Worm (Caenorhabditis elegans): ENCODE measurements around the gene ZK470.1.

The ZK470.1 gene

DNA sequence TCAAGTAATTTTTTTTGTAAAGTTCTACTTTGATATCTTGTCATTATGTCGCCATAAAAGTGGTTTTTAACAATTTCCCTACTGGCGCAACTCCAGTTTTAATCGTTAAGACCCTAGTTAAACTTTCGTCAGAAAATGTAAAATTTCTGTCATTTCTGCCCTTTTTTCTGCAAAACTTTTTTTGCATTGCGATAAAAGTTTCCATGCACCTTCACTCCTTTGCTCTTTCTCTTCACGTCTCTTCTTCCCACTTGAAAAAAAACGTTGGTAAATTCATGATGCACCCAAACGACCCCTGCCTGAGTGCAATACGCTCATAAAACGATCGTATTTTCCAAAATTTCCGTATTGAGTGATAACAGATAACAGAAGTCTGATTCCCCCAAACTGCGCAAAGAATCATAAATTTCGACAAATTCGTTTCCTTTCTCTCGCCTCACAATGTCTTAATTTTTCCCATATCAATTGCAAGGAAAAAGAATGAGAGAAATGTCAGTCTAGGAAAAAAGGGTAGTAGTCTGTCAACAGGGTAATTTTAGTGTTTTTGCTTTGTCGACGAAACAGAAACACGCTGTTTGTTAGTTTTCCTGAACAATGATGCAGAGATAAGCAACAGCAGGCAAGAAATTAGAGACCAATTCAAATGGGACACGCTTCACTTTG, 22.6 kb upstream of the ZK470.1 start (continued):
- no peak for TF ChIP-seq lir-3 (tag; optimal IDR thresholded peaks at IDR 0.05)
- no peak for TF ChIP-seq F44E2.7 (GFP tag; IDR thresholded peaks at IDR 0.05)
- TF ChIP-seq egl-27 (tag; optimal IDR thresholded peaks at IDR 0.05): no peak
- TF ChIP-seq Y5F2A.4 (GFP tag; optimal IDR thresholded peaks at IDR 0.05): no peak
- TF ChIP-seq mxl-2 (GFP tag; conservative IDR thresholded peaks at IDR 0.05): no peak
- no peak for TF ChIP-seq nhr-76 (tag; optimal IDR thresholded peaks at IDR 0.05)
- no peak for TF ChIP-seq nhr-6 (tag; optimal IDR thresholded peaks at IDR 0.05)
- TF ChIP-seq dve-1 (tag; optimal IDR thresholded peaks at IDR 0.05; ENCODE audit: insufficient read depth): peak; percentile 43
- TF ChIP-seq ceh-62 (tag; optimal IDR thresholded peaks at IDR 0.05): no peak
- TF ChIP-seq mdl-1 (tag; optimal IDR thresholded peaks at IDR 0.05): peak in 1 of 2 experiments; percentile 76
- TF ChIP-seq nhr-42 (GFP tag; IDR thresholded peaks at IDR 0.05): no peak
- TF ChIP-seq ztf-11 (tag; optimal IDR thresholded peaks at IDR 0.05): no peak
- TF ChIP-seq T26A8.4 (GFP tag; IDR thresholded peaks at IDR 0.05): no peak
- peak; percentile 31 for TF ChIP-seq nhr-102 (tag; optimal IDR thresholded peaks at IDR 0.05)
- TF ChIP-seq aly-2 (tag; optimal IDR thresholded peaks at IDR 0.05): no peak
- no peak for TF ChIP-seq D1046.2 (GFP tag; IDR thresholded peaks at IDR 0.05)
- TF ChIP-seq mes-2 (tag; optimal IDR thresholded peaks at IDR 0.05; ENCODE audit: poor library complexity, severe bottlenecking): no peak
- no peak for TF ChIP-seq tag-97 (GFP tag; IDR thresholded peaks at IDR 0.05)
- no peak for TF ChIP-seq ceh-32 (tag; optimal IDR thresholded peaks at IDR 0.05; ENCODE audit: poor library complexity)
- no peak for TF ChIP-seq egl-43 (GFP tag; IDR thresholded peaks at IDR 0.05)
- TF ChIP-seq pqm-1 (tag; optimal IDR thresholded peaks at IDR 0.05): no peak
- TF ChIP-seq ceh-82 (tag; optimal IDR thresholded peaks at IDR 0.05): no peak
- no peak for TF ChIP-seq ces-1 (GFP tag; optimal IDR thresholded peaks at IDR 0.05)
- TF ChIP-seq zfp-2 (tag; optimal IDR thresholded peaks at IDR 0.05): no peak
- no peak for TF ChIP-seq ceh-28 (tag; optimal IDR thresholded peaks at IDR 0.05)
- no peak for TF ChIP-seq F10B5.3 (tag; optimal IDR thresholded peaks at IDR 0.05)
- TF ChIP-seq ceh-44 (GFP tag; IDR thresholded peaks at IDR 0.05): no peak
- TF ChIP-seq Y105C5A.15 (GFP tag; IDR thresholded peaks at IDR 0.05): no peak
- TF ChIP-seq F26F4.8 (GFP tag; conservative IDR thresholded peaks at IDR 0.05): no peak
- peak; percentile 16 for TF ChIP-seq mxl-3 (GFP tag; optimal IDR thresholded peaks at IDR 0.05)
- no peak for TF ChIP-seq ceh-20 (GFP tag; IDR thresholded peaks at IDR 0.05)
- TF ChIP-seq snpc-1.2 (GFP tag; IDR thresholded peaks at IDR 0.05): 0 out of 2 replicates have a peak, but pooled peaks have one; percentile 28
- no peak for TF ChIP-seq nhr-111 (GFP tag; optimal IDR thresholded peaks at IDR 0.05)
- no peak for TF ChIP-seq lin-39 (tag; optimal IDR thresholded peaks at IDR 0.05)
- TF ChIP-seq set-16 (GFP tag; IDR thresholded peaks at IDR 0.05): no peak
- TF ChIP-seq mdt-29 (GFP tag; IDR thresholded peaks at IDR 0.05): no peak
- TF ChIP-seq spr-3 (GFP tag; optimal IDR thresholded peaks at IDR 0.05): no peak
- no peak for TF ChIP-seq saeg-2 (GFP tag; IDR thresholded peaks at IDR 0.05)
- TF ChIP-seq daf-16 (GFP tag; optimal IDR thresholded peaks at IDR 0.05): peak in 1 of 2 experiments; percentile 69
- peak; percentile 94 for TF ChIP-seq daf-16 (tag; optimal IDR thresholded peaks at IDR 0.05)
- no peak for TF ChIP-seq rbr-2 (tag; optimal IDR thresholded peaks at IDR 0.05)
- TF ChIP-seq lin-15B (tag; optimal IDR thresholded peaks at IDR 0.05): no peak
- peak; percentile 70 for TF ChIP-seq aha-1 (tag)
- no peak for TF ChIP-seq cey-2 (tag; optimal IDR thresholded peaks at IDR 0.05; ENCODE audit: borderline replicate concordance, insufficient read depth)
- no peak for TF ChIP-seq jun-1 (tag; optimal IDR thresholded peaks at IDR 0.05)
- no peak for TF ChIP-seq sdz-12 (GFP tag; optimal IDR thresholded peaks at IDR 0.05)
- no peak for TF ChIP-seq Y75B8A.6 (GFP tag; IDR thresholded peaks at IDR 0.05)
- no peak for TF ChIP-seq ZK546.5 (tag; optimal IDR thresholded peaks at IDR 0.05)
